Fruit fly (Drosophila melanogaster): Measurements from ENCODE around the gene Txl.

The Txl gene

DNA sequence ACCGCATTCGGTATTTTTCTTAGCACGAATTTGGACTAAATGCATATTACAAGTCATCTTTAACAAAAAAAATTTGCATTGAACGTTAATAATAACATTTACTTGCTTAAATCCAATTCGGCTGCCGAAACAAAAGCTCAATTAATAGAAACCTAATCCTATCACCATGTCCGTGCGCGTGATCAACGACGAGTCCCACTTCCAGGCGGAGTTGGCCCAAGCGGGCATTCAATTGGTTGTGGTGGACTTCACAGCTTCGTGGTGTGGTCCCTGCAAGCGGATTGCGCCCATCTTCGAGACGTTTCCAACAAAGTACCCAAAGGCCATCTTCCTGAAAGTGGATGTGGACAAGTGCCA, at the start of gene Txl:
Gene Txl, plus strand, starts transcription at position 3 of the 357 bp plus-strand sequence.
- TF ChIP-seq CG10348 (GFP tag; IDR thresholded peaks at IDR 0.05): no peak
- no peak for TF ChIP-seq CG17806 (tag; optimal IDR thresholded peaks at IDR 0.05)
- no peak for TF ChIP-seq Pif1A (GFP tag; optimal IDR thresholded peaks at IDR 0.05)
- TF ChIP-seq Ets98B (GFP tag; IDR thresholded peaks at IDR 0.05): no peak
- no peak for TF ChIP-seq Snoo (tag; optimal IDR thresholded peaks at IDR 0.05)
- no peak for TF ChIP-seq Pif1B (GFP tag; optimal IDR thresholded peaks at IDR 0.05)
- TF ChIP-seq CG8301 (tag; optimal IDR thresholded peaks at IDR 0.05): no peak
- TF ChIP-seq CG34367 (tag; optimal IDR thresholded peaks at IDR 0.05): no peak
- TF ChIP-seq CG14655 (GFP tag; optimal IDR thresholded peaks at IDR 0.05): no peak
- no peak for TF ChIP-seq fd96Ca (GFP tag; IDR thresholded peaks at IDR 0.05)
- no peak for TF ChIP-seq rn (GFP tag; IDR thresholded peaks at IDR 0.05)
- TF ChIP-seq gl (tag; optimal IDR thresholded peaks at IDR 0.05): no peak
- no peak for TF ChIP-seq CG8159 (tag; optimal IDR thresholded peaks at IDR 0.05)
- TF ChIP-seq CG32121 (GFP tag; IDR thresholded peaks at IDR 0.05): no peak
- TF ChIP-seq CG9948 (tag; optimal IDR thresholded peaks at IDR 0.05): no peak
- no peak for TF ChIP-seq CG13204 (GFP tag; optimal IDR thresholded peaks at IDR 0.05)
- no peak for TF ChIP-seq CG12605 (GFP tag; IDR thresholded peaks at IDR 0.05)

DNA sequence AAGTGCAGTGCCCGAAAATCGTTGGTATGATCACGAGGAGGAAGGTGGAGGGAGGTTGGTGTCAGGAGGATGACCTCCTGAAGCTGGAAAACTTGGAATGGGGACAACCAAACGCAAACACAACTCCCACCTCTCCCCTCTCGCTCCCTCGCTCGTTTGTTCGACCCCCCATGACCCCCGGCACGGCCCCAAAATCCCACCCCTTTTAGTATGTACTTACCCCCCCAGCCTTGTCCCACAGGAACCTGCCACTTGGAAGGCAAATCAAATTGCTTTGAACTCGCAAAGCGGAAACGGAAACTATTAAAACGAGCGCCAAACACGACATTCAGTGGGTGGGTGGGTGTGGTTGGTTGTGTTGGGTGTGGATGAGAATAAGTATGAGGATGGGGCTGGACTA, 34.0 kb upstream of the Txl start:
- TF ChIP-seq gl (tag; optimal IDR thresholded peaks at IDR 0.05) (no peak), D1 (tag; optimal IDR thresholded peaks at IDR 0.05) (no peak), CG10348 (GFP tag; IDR thresholded peaks at IDR 0.05) (no peak), CG14655 (GFP tag; optimal IDR thresholded peaks at IDR 0.05) (no peak), CG9948 (tag; optimal IDR thresholded peaks at IDR 0.05) (no peak), CG34367 (tag; optimal IDR thresholded peaks at IDR 0.05) (no peak), CG15710 (tag; optimal IDR thresholded peaks at IDR 0.05) (no peak), CG32121 (GFP tag; IDR thresholded peaks at IDR 0.05) (no peak), CG8159 (tag; optimal IDR thresholded peaks at IDR 0.05) (no peak), CG17806 (tag; optimal IDR thresholded peaks at IDR 0.05) (no peak), EcR (GFP tag; optimal IDR thresholded peaks at IDR 0.05) (no peak), Pif1B (GFP tag; optimal IDR thresholded peaks at IDR 0.05) (no peak), CG8301 (tag; optimal IDR thresholded peaks at IDR 0.05) (no peak)

DNA sequence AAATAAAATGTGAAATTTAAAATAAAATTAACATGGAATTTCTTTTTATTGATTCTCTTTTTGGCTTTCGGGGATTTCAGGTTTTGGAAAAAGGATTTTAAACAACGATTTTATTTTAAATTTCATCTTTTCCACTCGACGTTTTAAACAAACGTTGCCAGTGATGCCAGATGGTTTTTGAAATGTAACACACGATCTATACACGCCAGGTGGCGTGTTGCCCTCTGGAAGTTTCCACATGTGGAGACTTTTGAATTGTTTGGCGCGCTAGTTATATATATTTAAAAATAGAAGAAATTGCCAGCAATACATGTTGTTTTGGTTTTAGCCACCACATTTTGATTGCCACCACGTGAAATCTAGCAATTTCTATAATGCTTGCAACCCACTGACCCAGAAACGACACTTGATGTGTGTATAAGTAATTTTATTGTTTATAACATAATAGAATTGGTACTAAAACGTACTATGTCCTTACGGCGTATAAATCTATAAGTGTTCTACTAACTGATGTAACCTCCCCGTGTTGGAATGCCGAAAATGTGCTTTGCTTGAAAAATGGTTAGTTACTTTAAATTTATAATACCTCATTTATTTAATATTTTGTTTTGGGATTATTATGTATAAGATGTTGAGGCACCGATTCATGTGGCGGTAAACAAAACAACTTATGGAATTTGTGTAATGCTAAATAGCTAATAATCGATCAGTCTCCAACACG, 15.9 kb upstream of the Txl start:
- TF ChIP-seq CG8159 (tag; optimal IDR thresholded peaks at IDR 0.05): no peak
- no peak for TF ChIP-seq rn (GFP tag; IDR thresholded peaks at IDR 0.05)
- no peak for TF ChIP-seq CG12605 (GFP tag; IDR thresholded peaks at IDR 0.05)
- TF ChIP-seq CG4496 (GFP tag; IDR thresholded peaks at IDR 0.05): 0 out of 3 replicates have a peak, but pooled peaks have one; percentile 38

DNA sequence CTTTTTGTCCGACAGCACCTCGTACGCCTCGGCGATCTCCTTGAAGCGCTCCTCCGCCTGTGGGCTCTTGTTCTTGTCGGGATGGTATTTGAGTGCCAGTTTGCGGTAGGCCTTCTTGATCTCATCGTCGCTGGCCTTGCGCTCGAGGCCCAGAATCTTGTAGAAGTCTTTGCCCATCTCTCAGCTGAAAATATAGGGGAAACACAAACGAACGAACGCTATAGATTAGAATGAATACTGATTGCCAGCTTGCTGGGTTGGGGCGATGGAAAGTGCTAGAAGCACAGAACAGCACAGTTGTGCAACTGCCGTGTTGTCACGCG, 14.3 kb upstream of the Txl start:
- no peak for TF ChIP-seq Pif1B (GFP tag; optimal IDR thresholded peaks at IDR 0.05)

DNA sequence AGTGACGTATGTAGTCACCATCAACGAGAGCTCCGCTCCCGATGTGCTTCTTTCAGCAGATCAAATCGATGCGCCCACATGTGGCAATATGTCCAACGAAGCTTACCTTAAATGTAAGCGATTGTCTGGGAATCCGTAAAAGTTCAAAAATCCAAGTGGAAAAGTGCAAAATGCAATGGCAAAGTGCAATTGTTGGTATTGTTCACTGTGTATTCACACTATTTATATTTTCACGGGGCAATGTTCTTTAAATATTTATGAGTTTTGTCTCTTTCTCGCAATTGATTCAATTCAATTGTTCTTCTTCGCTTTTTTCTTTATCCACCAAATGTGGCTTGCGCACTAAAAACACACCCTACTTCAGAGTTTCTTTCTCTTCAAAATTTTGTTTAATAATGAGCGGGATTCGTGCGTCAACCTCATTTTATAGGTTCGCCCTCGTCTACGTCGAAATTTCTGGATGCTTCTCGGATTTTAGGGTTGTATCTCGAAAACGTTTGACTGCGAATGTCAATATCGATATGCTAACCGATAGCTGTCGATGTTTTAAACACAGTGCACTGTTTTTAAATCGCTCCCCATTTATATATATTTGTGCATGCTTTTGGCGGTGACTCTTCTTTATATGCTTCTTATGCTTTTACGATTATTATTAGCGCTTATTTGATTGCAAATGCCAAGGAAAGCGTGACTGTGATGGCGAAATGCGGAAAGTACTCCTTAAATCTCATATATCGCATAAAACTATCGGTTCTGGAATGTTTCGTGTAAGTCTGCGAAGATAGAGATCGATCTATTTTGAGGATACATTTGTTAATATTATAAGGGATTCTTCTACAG, 13.7 kb upstream of the Txl start, which contains the start of gene DnaJ-1:
Gene DnaJ-1, minus strand, starts transcription at position 450 of the 840 bp plus-strand sequence.
- 0 out of 3 replicates have a peak, but pooled peaks have one; percentile 20 for TF ChIP-seq CG4496 (GFP tag; IDR thresholded peaks at IDR 0.05)
- TF ChIP-seq Pif1B (GFP tag; optimal IDR thresholded peaks at IDR 0.05): peak; percentile 14
- no peak for TF ChIP-seq rn (GFP tag; IDR thresholded peaks at IDR 0.05)
- TF ChIP-seq CG32121 (GFP tag; IDR thresholded peaks at IDR 0.05): no peak
- 0 out of 2 replicates have a peak, but pooled peaks have one; percentile 12 for TF ChIP-seq CG12605 (GFP tag; IDR thresholded peaks at IDR 0.05)
- TF ChIP-seq gl (tag; optimal IDR thresholded peaks at IDR 0.05): peak; percentile 5
- peak; percentile 10 for TF ChIP-seq CG34367 (tag; optimal IDR thresholded peaks at IDR 0.05)
- peak; percentile 40 for TF ChIP-seq Snoo (tag; optimal IDR thresholded peaks at IDR 0.05)
- peak; percentile 64; the same call in 1 of the 2 replicates for TF ChIP-seq Ets98B (GFP tag; IDR thresholded peaks at IDR 0.05)
- TF ChIP-seq CG8159 (tag; optimal IDR thresholded peaks at IDR 0.05): peak; percentile 35
- TF ChIP-seq CG13204 (GFP tag; optimal IDR thresholded peaks at IDR 0.05): peak; percentile 68
- peak; percentile 83 for TF ChIP-seq EcR (GFP tag; optimal IDR thresholded peaks at IDR 0.05)
- no peak for TF ChIP-seq fd96Ca (GFP tag; IDR thresholded peaks at IDR 0.05)

DNA sequence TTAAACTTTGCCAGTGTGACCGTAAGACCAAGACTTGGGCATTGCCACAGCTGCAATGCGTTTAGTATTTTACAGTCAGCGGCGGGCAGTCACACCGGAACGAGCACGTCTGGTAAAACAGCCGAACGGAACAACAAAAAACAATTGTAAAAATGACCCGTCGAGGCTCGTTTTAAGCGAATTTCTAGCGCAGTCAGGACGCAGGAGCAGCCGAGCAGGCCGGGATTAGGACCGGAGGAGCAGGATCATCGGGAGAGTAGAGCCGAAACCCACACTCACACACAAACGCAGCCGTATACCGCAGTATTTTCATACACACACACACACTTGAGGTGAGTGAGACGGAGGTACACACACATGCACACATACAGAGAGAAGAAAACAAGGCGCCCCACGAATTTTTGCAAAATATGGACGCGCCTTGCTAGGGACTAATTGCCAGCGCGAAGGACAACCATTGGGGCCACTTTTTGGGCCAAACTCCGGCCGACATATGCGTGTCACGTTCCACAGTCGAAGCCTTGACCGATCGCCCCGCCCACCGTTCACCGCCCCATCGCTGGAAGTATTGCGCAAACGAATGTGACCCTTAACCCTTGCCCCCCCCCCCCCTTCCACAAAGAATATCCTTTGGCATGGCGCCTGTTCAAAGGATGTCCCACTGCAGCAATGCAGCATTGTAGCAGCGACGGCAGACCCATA, 12.6 kb upstream of the Txl start, which contains the start of gene Usp47:
Gene Usp47, plus strand, starts transcription at position 71 of the 702 bp plus-strand sequence.
- TF ChIP-seq EcR (GFP tag; optimal IDR thresholded peaks at IDR 0.05) (peak; percentile 22), CG32121 (GFP tag; IDR thresholded peaks at IDR 0.05) (peak; percentile 47; the same call in 1 of the 2 replicates), gl (tag; optimal IDR thresholded peaks at IDR 0.05) (peak; percentile 3), D1 (tag; optimal IDR thresholded peaks at IDR 0.05) (no peak), CG17806 (tag; optimal IDR thresholded peaks at IDR 0.05) (peak; percentile 21), CG8301 (tag; optimal IDR thresholded peaks at IDR 0.05) (no peak), CG13204 (GFP tag; optimal IDR thresholded peaks at IDR 0.05) (peak; percentile 25), CG34367 (tag; optimal IDR thresholded peaks at IDR 0.05) (no peak), fd96Ca (GFP tag; IDR thresholded peaks at IDR 0.05) (no peak), CG14655 (GFP tag; optimal IDR thresholded peaks at IDR 0.05) (no peak)
